Worm (Caenorhabditis elegans) whole organism, mixed stage, embryonic: Measurements from ENCODE around the gene srt-50.

Source experiments
- hlh-1 ChIP-seq: fragments of 150-350 bp; optimal IDR thresholded peaks from 2 replicates; lab custom pipeline; 2014; ENCODE audit warnings: missing biosample characterization, missing genetic modification reagents, missing genetic modification characterization
- mep-1 ChIP-seq: fragments of 150-350 bp; optimal IDR thresholded peaks from 2 replicates; lab custom pipeline; 2017; ENCODE audit warnings: missing biosample characterization, missing genetic modification reagents, missing genetic modification characterization, inconsistent platforms
- mls-2 ChIP-seq: sonication (generic microtip); optimal IDR thresholded peaks from 2 replicates; lab custom pipeline; 2016; ENCODE audit warnings: mild to moderate bottlenecking, missing genetic modification characterization, moderate library complexity, missing compliant biosample characterization
- unc-120 ChIP-seq: sonication (generic microtip); optimal IDR thresholded peaks from 2 replicates; lab custom pipeline; 2017; ENCODE audit warnings: missing genetic modification characterization, missing compliant biosample characterization; ENCODE audit not compliant: poor library complexity, severe bottlenecking
- unc-62 ChIP-seq: fragments of 150-350 bp; optimal IDR thresholded peaks from 2 replicates; lab custom pipeline; 2014; ENCODE audit warnings: missing biosample characterization, missing genetic modification reagents, missing genetic modification characterization
- ztf-11 ChIP-seq: fragments of 150-350 bp; optimal IDR thresholded peaks from 2 replicates; lab custom pipeline; 2014; ENCODE audit warnings: missing biosample characterization, missing genetic modification characterization

DNA sequence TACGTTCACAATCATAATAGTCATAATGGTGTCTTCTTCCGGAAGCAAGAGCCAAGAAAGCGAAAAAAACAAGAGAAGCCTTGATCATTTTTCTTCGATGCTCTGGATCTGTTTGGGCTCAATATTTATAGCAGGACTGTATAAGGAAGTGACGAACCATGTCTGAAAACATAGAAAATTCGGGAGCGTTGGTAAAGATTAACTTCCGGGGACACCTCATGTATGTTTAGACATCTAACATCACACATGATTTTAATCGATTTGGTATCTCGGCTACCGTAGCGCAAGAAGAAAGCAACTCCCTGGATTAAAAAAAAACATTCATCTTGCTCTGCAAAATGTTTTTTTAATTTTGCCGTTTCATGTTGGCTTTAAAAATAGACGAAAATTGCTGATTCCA is 51.5 kb downstream of the srt-50 start, which contains the start of gene clec-190:
- TF ChIP-seq mls-2 (tag; lab: Kevin White, UChicago), result no peak
- TF ChIP-seq ztf-11 (tag; lab: Kevin White, UChicago), result no peak
- no peak for TF ChIP-seq unc-62
- no peak for TF ChIP-seq mep-1 (tag; lab: Kevin White, UChicago)
- no peak for TF ChIP-seq unc-120
- TF ChIP-seq hlh-1 (tag; lab: Kevin White, UChicago), result no peak
